Worm (Caenorhabditis elegans) whole organism, mixed stage, embryonic: Measurements from ENCODE around the gene atn-1.

Experiments
- elt-3 ChIP-seq: fragments of 150-350 bp; optimal IDR thresholded peaks from 2 replicates; lab custom pipeline; 2014; ENCODE audit warnings: missing biosample characterization, missing genetic modification characterization
- lin-13 ChIP-seq: fragments of 150-350 bp; optimal IDR thresholded peaks from 2 replicates; lab custom pipeline; 2014; ENCODE audit warnings: missing biosample characterization, missing genetic modification characterization
- nhr-28 ChIP-seq: fragments of 150-350 bp; optimal IDR thresholded peaks from 2 replicates; lab custom pipeline; 2014; ENCODE audit warnings: missing biosample characterization, missing genetic modification characterization
- nhr-76 ChIP-seq: sonication (generic microtip); optimal IDR thresholded peaks from 2 replicates; lab custom pipeline; 2017; ENCODE audit warnings: missing biosample characterization, missing genetic modification characterization
- snpc-4 ChIP-seq: fragments of 150-350 bp; optimal IDR thresholded peaks from 2 replicates; lab custom pipeline; 2014; ENCODE audit warnings: missing biosample characterization, missing genetic modification characterization
- unc-120 ChIP-seq: sonication (generic microtip); optimal IDR thresholded peaks from 2 replicates; lab custom pipeline; 2017; ENCODE audit warnings: missing genetic modification characterization, missing compliant biosample characterization; ENCODE audit not compliant: poor library complexity, severe bottlenecking
- ztf-11 ChIP-seq: fragments of 150-350 bp; optimal IDR thresholded peaks from 2 replicates; lab custom pipeline; 2014; ENCODE audit warnings: missing biosample characterization, missing genetic modification characterization

DNA sequence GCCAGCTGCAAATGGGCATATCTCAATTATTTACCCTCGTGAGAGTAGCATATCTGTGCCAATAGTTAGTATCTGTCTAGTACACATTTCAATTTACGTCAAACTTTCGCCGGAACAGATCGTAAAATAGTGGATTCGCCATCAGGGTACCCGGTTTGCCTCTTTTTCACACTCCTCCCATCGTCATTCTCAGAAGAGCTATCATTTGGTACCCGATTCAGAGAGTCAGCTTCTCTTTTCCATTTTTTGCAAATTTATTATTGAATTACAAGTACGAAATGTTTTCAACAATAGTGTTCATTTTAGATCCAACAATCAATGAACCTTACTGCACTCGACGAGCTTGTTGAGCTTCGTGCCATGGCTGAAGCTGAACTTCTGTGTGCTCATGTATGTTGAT, 49.2 kb upstream of the atn-1 start, which contains the start of gene C54D10.5:
- TF ChIP-seq snpc-4 (no peak), nhr-28 (tag; lab: Kevin White, UChicago) (no peak), unc-120 (tag; lab: Kevin White, UChicago) (no peak), elt-3 (tag; lab: Kevin White, UChicago) (no peak), lin-13 (tag; lab: Kevin White, UChicago) (no peak), nhr-76 (tag; lab: Kevin White, UChicago) (no peak), ztf-11 (tag; lab: Kevin White, UChicago) (no peak)
